Worm (Caenorhabditis elegans): ENCODE data around the gene cest-32.

DNA sequence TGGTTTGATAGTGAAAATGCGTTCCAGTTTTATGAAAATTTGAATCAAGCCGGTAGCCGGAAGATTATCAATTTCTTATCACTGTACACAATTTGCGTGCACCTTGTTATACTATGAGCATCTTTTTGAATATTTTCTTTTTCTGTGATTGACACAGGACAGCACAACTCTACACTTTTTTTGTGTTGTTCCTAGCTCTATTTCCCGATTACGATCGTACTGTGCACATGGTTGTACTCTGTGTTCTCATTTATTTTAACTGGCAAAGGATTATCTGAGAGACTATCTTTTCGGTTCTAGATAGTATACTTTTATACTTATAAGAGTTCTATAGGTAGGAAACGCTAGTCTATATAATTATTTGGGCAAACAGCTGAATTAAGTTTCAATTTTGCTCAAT is 38.3 kb upstream of the cest-32 start:
- TF ChIP-seq daf-16 (GFP tag; optimal IDR thresholded peaks at IDR 0.05) = no peak
- peak; percentile 51 for TF ChIP-seq daf-16 (tag; optimal IDR thresholded peaks at IDR 0.05)
- TF ChIP-seq nhr-237 (tag; optimal IDR thresholded peaks at IDR 0.05) = no peak
- TF ChIP-seq R02D3.7 (tag; optimal IDR thresholded peaks at IDR 0.05) = no peak
- no peak for TF ChIP-seq nhr-77 (tag; optimal IDR thresholded peaks at IDR 0.05)
- no peak for TF ChIP-seq ztf-7 (tag; optimal IDR thresholded peaks at IDR 0.05)
- TF ChIP-seq fkh-10 (GFP tag; optimal IDR thresholded peaks at IDR 0.05) = no peak
- TF ChIP-seq pqm-1 (tag; optimal IDR thresholded peaks at IDR 0.05) = no peak
